Fruit fly (Drosophila melanogaster) whole organism, prepupa: Measurements from ENCODE around the gene CG33128.

Experiments
- Blimp-1 ChIP-seq: fragments of 200-800 bp; sonication (Bioruptor generic); optimal IDR thresholded peaks from 3 replicates; lab custom pipeline; 2017; ENCODE audit warnings: missing biosample characterization, missing genetic modification characterization, mild to moderate bottlenecking, moderate library complexity, missing genetic modification reagents
- CG10631 ChIP-seq: fragments of 200-800 bp; sonication (Bioruptor generic); optimal IDR thresholded peaks from 2 replicates; lab custom pipeline; 2016; ENCODE audit warnings: missing biosample characterization, missing genetic modification characterization
- CG10669 ChIP-seq: fragments of 200-800 bp; sonication (Bioruptor generic); optimal IDR thresholded peaks from 3 replicates; lab custom pipeline; 2018; ENCODE audit warnings: missing biosample characterization, mild to moderate bottlenecking, missing genetic modification characterization, moderate library complexity
- CG11294 ChIP-seq: fragments of 200-800 bp; sonication (Bioruptor generic); IDR thresholded peaks from 2 replicates; pipeline ENCODE4 v1.3.6; 2022; ENCODE audit warnings: missing biosample characterization, missing genetic modification characterization
- CG15336 ChIP-seq: fragments of 200-800 bp; sonication (Bioruptor generic); IDR thresholded peaks from 2 replicates; pipeline ENCODE4 v1.3.6; 2022; ENCODE audit warnings: missing biosample characterization, missing genetic modification characterization
- CG1621 ChIP-seq: fragments of 200-800 bp; sonication (Bioruptor generic); optimal IDR thresholded peaks from 3 replicates; lab custom pipeline; 2018; ENCODE audit warnings: missing biosample characterization, mild to moderate bottlenecking, missing genetic modification characterization
- CG16779 ChIP-seq: fragments of 200-800 bp; sonication (Bioruptor generic); optimal IDR thresholded peaks from 3 replicates; lab custom pipeline; 2017; ENCODE audit warnings: missing biosample characterization, mild to moderate bottlenecking, missing genetic modification characterization
- CG3032 ChIP-seq: fragments of 200-800 bp; optimal IDR thresholded peaks from 2 replicates; lab custom pipeline; 2019; ENCODE audit warnings: missing biosample characterization, mild to moderate bottlenecking, missing genetic modification characterization, moderate library complexity
- CG32006 ChIP-seq: fragments of 200-800 bp; sonication (Bioruptor generic); optimal IDR thresholded peaks from 3 replicates; lab custom pipeline; 2017; ENCODE audit warnings: missing biosample characterization, mild to moderate bottlenecking, missing genetic modification characterization
- CG34406 ChIP-seq: fragments of 200-800 bp; sonication (Bioruptor generic); optimal IDR thresholded peaks from 3 replicates; lab custom pipeline; 2016; ENCODE audit warnings: missing biosample characterization, missing genetic modification characterization
- CG3919 ChIP-seq: fragments of 200-800 bp; sonication (Bioruptor generic); optimal IDR thresholded peaks from 3 replicates; lab custom pipeline; 2016; ENCODE audit warnings: missing biosample characterization, missing genetic modification characterization
- CG4318 ChIP-seq: fragments of 200-800 bp; sonication (Bioruptor generic); optimal IDR thresholded peaks from 3 replicates; lab custom pipeline; 2017; ENCODE audit warnings: missing biosample characterization, mild to moderate bottlenecking, missing genetic modification characterization
- CG6163 ChIP-seq: fragments of 200-800 bp; sonication (Bioruptor generic); IDR thresholded peaks from 3 replicates; pipeline ENCODE4 v1.3.6; 2022; ENCODE audit warnings: missing biosample characterization, missing genetic modification characterization
- CG6854 ChIP-seq: fragments of 200-800 bp; sonication (Bioruptor generic); optimal IDR thresholded peaks from 2 replicates; lab custom pipeline; 2017; ENCODE audit warnings: missing biosample characterization, mild to moderate bottlenecking, missing genetic modification characterization
- CG8119 ChIP-seq: fragments of 200-800 bp; sonication (Bioruptor generic); IDR thresholded peaks from 3 replicates; pipeline ENCODE4 v1.3.6; 2022; ENCODE audit warnings: missing biosample characterization, missing genetic modification characterization
- CG8319 ChIP-seq: fragments of 200-800 bp; sonication (Bioruptor generic); optimal IDR thresholded peaks from 3 replicates; lab custom pipeline; 2016; ENCODE audit warnings: missing biosample characterization, missing genetic modification characterization
- CG9139 ChIP-seq: fragments of 200-800 bp; sonication (Bioruptor generic); optimal IDR thresholded peaks from 3 replicates; lab custom pipeline; 2017; ENCODE audit warnings: missing biosample characterization, mild to moderate bottlenecking, missing genetic modification characterization
- Eip75B ChIP-seq: fragments of 200-800 bp; sonication (Bioruptor generic); optimal IDR thresholded peaks from 3 replicates; lab custom pipeline; 2016; ENCODE audit warnings: missing biosample characterization, missing genetic modification characterization
- Eip78C ChIP-seq: fragments of 200-800 bp; sonication (Bioruptor generic); peaks from one replicate; lab custom pipeline; 2016; ENCODE audit warnings: missing biosample characterization, missing genetic modification characterization
- Ets96B ChIP-seq: fragments of 200-800 bp; optimal IDR thresholded peaks from 2 replicates; lab custom pipeline; 2019; ENCODE audit warnings: missing biosample characterization, mild to moderate bottlenecking, missing genetic modification characterization, moderate library complexity
- Lpt ChIP-seq: fragments of 200-800 bp; sonication (Bioruptor generic); optimal IDR thresholded peaks from 3 replicates; lab custom pipeline; 2016; ENCODE audit warnings: missing biosample characterization, missing genetic modification characterization
- Smox ChIP-seq: fragments of 200-800 bp; sonication (Bioruptor generic); optimal IDR thresholded peaks from 3 replicates; lab custom pipeline; 2016; ENCODE audit warnings: missing biosample characterization, missing genetic modification characterization
- Sox14 ChIP-seq: fragments of 200-800 bp; sonication (Bioruptor generic); optimal IDR thresholded peaks from 3 replicates; lab custom pipeline; 2016; ENCODE audit warnings: missing biosample characterization, missing genetic modification characterization
- Sox15 ChIP-seq: fragments of 200-800 bp; sonication (Bioruptor generic); optimal IDR thresholded peaks from 3 replicates; lab custom pipeline; 2016; ENCODE audit warnings: missing biosample characterization, missing genetic modification characterization
- achi ChIP-seq: fragments of 200-800 bp; sonication (Bioruptor generic); optimal IDR thresholded peaks from 3 replicates; lab custom pipeline; 2016; ENCODE audit warnings: missing biosample characterization, missing genetic modification characterization
- acj6 ChIP-seq: fragments of 200-800 bp; sonication (Bioruptor generic); optimal IDR thresholded peaks from 3 replicates; lab custom pipeline; 2016; ENCODE audit warnings: missing biosample characterization, missing genetic modification characterization
- cyc ChIP-seq: fragments of 200-800 bp; sonication (Bioruptor generic); optimal IDR thresholded peaks from 3 replicates; lab custom pipeline; 2016; ENCODE audit warnings: missing biosample characterization, missing genetic modification characterization
- dsx ChIP-seq: fragments of 200-800 bp; optimal IDR thresholded peaks from 3 replicates; lab custom pipeline; 2019; ENCODE audit warnings: missing biosample characterization, mild to moderate bottlenecking, missing genetic modification characterization, moderate library complexity; ENCODE audit not compliant: poor library complexity, severe bottlenecking
- eg ChIP-seq: fragments of 200-800 bp; sonication (Bioruptor generic); IDR thresholded peaks from 3 replicates; pipeline ENCODE4 v1.3.6; 2022; ENCODE audit warnings: missing biosample characterization, missing genetic modification characterization
- fd59A ChIP-seq: fragments of 200-800 bp; sonication (Bioruptor generic); optimal IDR thresholded peaks from 2 replicates; lab custom pipeline; 2017; ENCODE audit warnings: missing biosample characterization, mild to moderate bottlenecking, missing genetic modification characterization, missing genetic modification reagents
- fd85E ChIP-seq: fragments of 200-800 bp; sonication (Bioruptor generic); optimal IDR thresholded peaks from 3 replicates; lab custom pipeline; 2016; ENCODE audit warnings: missing biosample characterization, missing genetic modification characterization
- fkh ChIP-seq: fragments of 200-800 bp; sonication (Bioruptor generic); optimal IDR thresholded peaks from 3 replicates; lab custom pipeline; 2017; ENCODE audit warnings: missing biosample characterization, mild to moderate bottlenecking, missing genetic modification characterization, moderate library complexity
- net ChIP-seq: fragments of 200-800 bp; sonication (Bioruptor generic); optimal IDR thresholded peaks from 3 replicates; lab custom pipeline; 2016; ENCODE audit warnings: missing biosample characterization, missing genetic modification characterization
- pdm3 ChIP-seq: fragments of 200-800 bp; sonication (Bioruptor generic); optimal IDR thresholded peaks from 3 replicates; lab custom pipeline; 2016; ENCODE audit warnings: missing biosample characterization, missing genetic modification characterization
- salr ChIP-seq, 2 experiments: fragments of 200-800 bp; sonication (Bioruptor generic); optimal IDR thresholded peaks; 3 replicates each; lab custom pipeline; 2016 to 2018; ENCODE audit warnings: missing biosample characterization in 2 of 2, missing genetic modification characterization in 2 of 2, mild to moderate bottlenecking in 1 of 2
- spab ChIP-seq: fragments of 200-800 bp; sonication (Bioruptor generic); optimal IDR thresholded peaks from 2 replicates; lab custom pipeline; 2017; ENCODE audit warnings: missing biosample characterization, mild to moderate bottlenecking, missing genetic modification characterization, missing genetic modification reagents
- ss ChIP-seq, 2 experiments: fragments of 200-800 bp; sonication (Bioruptor generic); optimal IDR thresholded peaks; 2 replicates in 1 of 2; 3 replicates in 1 of 2; lab custom pipeline; 2017 to 2018; ENCODE audit warnings: mild to moderate bottlenecking in 2 of 2, missing biosample characterization in 2 of 2, missing genetic modification characterization in 2 of 2, moderate library complexity in 1 of 2
- svp ChIP-seq: fragments of 200-800 bp; sonication (Bioruptor generic); peaks from one replicate; lab custom pipeline; 2016; ENCODE audit warnings: missing biosample characterization, missing genetic modification characterization
- topi ChIP-seq: fragments of 200-800 bp; sonication (Bioruptor generic); optimal IDR thresholded peaks from 3 replicates; lab custom pipeline; 2016; ENCODE audit warnings: missing biosample characterization, missing genetic modification characterization
- vri ChIP-seq: fragments of 200-800 bp; sonication (Bioruptor generic); optimal IDR thresholded peaks from 3 replicates; lab custom pipeline; 2016; ENCODE audit warnings: missing biosample characterization, mild to moderate bottlenecking, missing genetic modification characterization

CG33128 gene

dm6 chr2L:1445048-1445447, 48.8 kb upstream of the CG33128 start (continued):
- no peak for TF ChIP-seq CG4318 (GFP tag; lab: Kevin White, UChicago)
- peak; percentile 71 for TF ChIP-seq CG10631
- TF ChIP-seq CG16779 (tag; lab: Kevin White, UChicago), result peak; percentile 15
- peak; percentile 55 for TF ChIP-seq CG6854 (GFP tag; lab: Kevin White, UChicago)
- 0 out of 2 replicates have a peak, but pooled peaks have one; percentile 35 for TF ChIP-seq CG15336 (GFP tag; lab: Robert Waterston, UW)
- TF ChIP-seq Ets96B, result peak; percentile 74
- peak; percentile 96 for TF ChIP-seq svp (GFP tag; lab: Kevin White, UChicago)
- TF ChIP-seq spab (GFP tag; lab: Kevin White, UChicago), result peak; percentile 64
- TF ChIP-seq dsx (GFP tag; lab: Kevin White, UChicago), result peak; percentile 74
- peak; percentile 69; the same call in 2 of the 3 replicates for TF ChIP-seq CG6163 (GFP tag; lab: Robert Waterston, UW)
- TF ChIP-seq CG8319 (GFP tag; lab: Kevin White, UChicago), result peak; percentile 60
- peak; percentile 56 for TF ChIP-seq net (GFP tag; lab: Kevin White, UChicago)
- peak; percentile 74 for TF ChIP-seq CG3032
- TF ChIP-seq CG3919, result peak; percentile 80

- TF ChIP-seq CG8119 (GFP tag; lab: Robert Waterston, UW) (no peak), CG1621 (no peak), eg (GFP tag; lab: Robert Waterston, UW) (no peak), svp (GFP tag; lab: Kevin White, UChicago) (peak; percentile 31)
These were observed 47.1 kb upstream of the CG33128 start for dm6 chr2L:1446740-1447139.

- TF ChIP-seq Smox (GFP tag; lab: Kevin White, UChicago) (no peak), Eip78C (GFP tag; lab: Kevin White, UChicago) (no peak), Sox15 (GFP tag; lab: Kevin White, UChicago) (no peak), CG11294 (GFP tag; lab: Robert Waterston, UW) (no peak), fkh (no peak), CG1621 (no peak), CG9139 (GFP tag; lab: Kevin White, UChicago) (no peak), spab (GFP tag; lab: Kevin White, UChicago) (no peak), pdm3 (GFP tag; lab: Kevin White, UChicago) (no peak), eg (GFP tag; lab: Robert Waterston, UW) (no peak), Blimp-1 (GFP tag; lab: Kevin White, UChicago) (no peak), Lpt (GFP tag; lab: Kevin White, UChicago) (no peak), Ets96B (no peak), CG34406 (GFP tag; lab: Kevin White, UChicago) (no peak), svp (GFP tag; lab: Kevin White, UChicago) (no peak), CG3032 (no peak), fd85E (no peak), topi (GFP tag; lab: Kevin White, UChicago) (no peak), CG10669 (GFP tag; lab: Kevin White, UChicago) (no peak), ss (GFP tag; optimal IDR thresholded peaks at IDR 0.05; lab: Kevin White, UChicago) (no peak)
These were observed 46.2 kb upstream of the CG33128 start for dm6 chr2L:1447652-1448051.

- TF ChIP-seq cyc, result no peak
- peak; percentile 70 for TF ChIP-seq fkh
These were observed 45.7 kb upstream of the CG33128 start for dm6 chr2L:1448188-1448587.

- TF ChIP-seq Blimp-1 (GFP tag; lab: Kevin White, UChicago) (no peak), salr (GFP tag; optimal IDR thresholded peaks at IDR 0.05; lab: Kevin White, UChicago) (peak in 1 of 2 experiments; percentile 24), CG16779 (tag; lab: Kevin White, UChicago) (no peak), achi (GFP tag; lab: Kevin White, UChicago) (no peak), vri (GFP tag; lab: Kevin White, UChicago) (no peak), svp (GFP tag; lab: Kevin White, UChicago) (peak; percentile 49), CG9139 (GFP tag; lab: Kevin White, UChicago) (no peak), CG6163 (GFP tag; lab: Robert Waterston, UW) (no peak), acj6 (GFP tag; lab: Kevin White, UChicago) (no peak), CG32006 (peak; percentile 45), fd59A (GFP tag; lab: Kevin White, UChicago) (no peak), Eip75B (GFP tag; lab: Kevin White, UChicago) (no peak), Sox14 (GFP tag; lab: Kevin White, UChicago) (peak; percentile 12), fkh (no peak), Eip78C (GFP tag; lab: Kevin White, UChicago) (peak; percentile 29)
These were observed 44.0 kb upstream of the CG33128 start for dm6 chr2L:1449718-1450441.
